Fruit fly (Drosophila melanogaster): ENCODE results near the gene CG34376.

CG34376 gene

dm6 chr3R:22447195-22447873 lies 565 bp upstream of the CG34376 start, which contains the start of gene CG34288 (continued):
- no peak for TF ChIP-seq da (GFP tag; optimal IDR thresholded peaks at IDR 0.05)
- TF ChIP-seq mam (GFP tag; optimal IDR thresholded peaks at IDR 0.05) = peak; percentile 34
- peak; percentile 92 for TF ChIP-seq mirr (GFP tag; optimal IDR thresholded peaks at IDR 0.05)
- no peak for TF ChIP-seq ato (GFP tag; IDR thresholded peaks at IDR 0.05; ENCODE audit: partially characterized antibody)
- no peak for TF ChIP-seq slou (GFP tag; optimal IDR thresholded peaks at IDR 0.05)
- TF ChIP-seq cg (GFP tag; optimal IDR thresholded peaks at IDR 0.05) = no peak
- TF ChIP-seq Usf (GFP tag; optimal IDR thresholded peaks at IDR 0.05) = no peak
- no peak for TF ChIP-seq CG6654 (GFP tag; optimal IDR thresholded peaks at IDR 0.05)
- no peak; the same call in 2 of the 3 replicates for TF ChIP-seq CG17361 (GFP tag; IDR thresholded peaks at IDR 0.05)
- TF ChIP-seq MBD-R2 (GFP tag; IDR thresholded peaks at IDR 0.05) = peak; percentile 13; the same call in 1 of the 2 replicates
- no peak for TF ChIP-seq grau (tag; optimal IDR thresholded peaks at IDR 0.05)
- TF ChIP-seq pho (GFP tag; optimal IDR thresholded peaks at IDR 0.05) = peak; percentile 4
- no peak for TF ChIP-seq hkb (optimal IDR thresholded peaks at IDR 0.05)
- TF ChIP-seq hkb (GFP tag; IDR thresholded peaks at IDR 0.05) = no peak
- TF ChIP-seq CG7928 (GFP tag; optimal IDR thresholded peaks at IDR 0.05) = no peak
- TF ChIP-seq CG9932 (GFP tag; IDR thresholded peaks at IDR 0.05) = peak; percentile 48
- TF ChIP-seq ac (GFP tag; optimal IDR thresholded peaks at IDR 0.05) = no peak
- TF ChIP-seq CG13287 (GFP tag; IDR thresholded peaks at IDR 0.05; ENCODE audit: partially characterized antibody) = peak; percentile 22
- TF ChIP-seq cas (GFP tag; IDR thresholded peaks at IDR 0.05) = peak; percentile 29; the same call in 1 of the 2 replicates
- no peak for TF ChIP-seq Dip2 (GFP tag; IDR thresholded peaks at IDR 0.05)
- TF ChIP-seq Xbp1 (GFP tag; optimal IDR thresholded peaks at IDR 0.05) = no peak
- TF ChIP-seq NK7.1 (GFP tag; optimal IDR thresholded peaks at IDR 0.05) = no peak
- TF ChIP-seq Meics (GFP tag; optimal IDR thresholded peaks at IDR 0.05) = no peak
- no peak for TF ChIP-seq CG10979 (tag; optimal IDR thresholded peaks at IDR 0.05)
- TF ChIP-seq vvl (GFP tag; IDR thresholded peaks at IDR 0.05) = no peak; the same call in 1 of the 2 replicates
- no peak for TF ChIP-seq yki (optimal IDR thresholded peaks at IDR 0.05)
- peak; percentile 16 for TF ChIP-seq CG7987 (GFP tag; optimal IDR thresholded peaks at IDR 0.05)
- TF ChIP-seq BEAF-32 (GFP tag; optimal IDR thresholded peaks at IDR 0.05) = no peak
- no peak for TF ChIP-seq CG33213 (GFP tag; optimal IDR thresholded peaks at IDR 0.05)
- no peak for TF ChIP-seq ssp (GFP tag; IDR thresholded peaks at IDR 0.05)
- 0 out of 2 replicates have a peak, but pooled peaks have one; percentile 7 for TF ChIP-seq ap (GFP tag; IDR thresholded peaks at IDR 0.05)
- peak; percentile 44; the same call in 1 of the 2 replicates for TF ChIP-seq al (GFP tag; IDR thresholded peaks at IDR 0.05)
- TF ChIP-seq Aef1 (GFP tag; IDR thresholded peaks at IDR 0.05) = peak; percentile 48
- TF ChIP-seq gt (GFP tag; IDR thresholded peaks at IDR 0.05) = no peak
- TF ChIP-seq btn (GFP tag; optimal IDR thresholded peaks at IDR 0.05) = no peak
- no peak for TF ChIP-seq zf30C (GFP tag; optimal IDR thresholded peaks at IDR 0.05)
- no peak for TF ChIP-seq lola (GFP tag; optimal IDR thresholded peaks at IDR 0.05)
- TF ChIP-seq CG11696 (GFP tag; IDR thresholded peaks at IDR 0.05) = no peak
- no peak for TF ChIP-seq CG8388 (GFP tag; optimal IDR thresholded peaks at IDR 0.05)
- no peak for TF ChIP-seq wor (GFP tag; IDR thresholded peaks at IDR 0.05)
- TF ChIP-seq HLH3B (GFP tag; IDR thresholded peaks at IDR 0.05) = 0 out of 2 replicates have a peak, but pooled peaks have one; percentile 9
- TF ChIP-seq odd (GFP tag; optimal IDR thresholded peaks at IDR 0.05) = no peak
- no peak for TF ChIP-seq HLH54F (GFP tag; optimal IDR thresholded peaks at IDR 0.05)
- no peak for TF ChIP-seq gem (tag; optimal IDR thresholded peaks at IDR 0.05)
- 0 out of 2 replicates have a peak, but pooled peaks have one; percentile 4 for TF ChIP-seq Ada2b (GFP tag; IDR thresholded peaks at IDR 0.05)
- TF ChIP-seq chm (GFP tag; IDR thresholded peaks at IDR 0.05) = peak; percentile 13; the same call in 1 of the 2 replicates
- TF ChIP-seq her (GFP tag; optimal IDR thresholded peaks at IDR 0.05) = peak; percentile 40
- no peak for TF ChIP-seq dan (GFP tag; IDR thresholded peaks at IDR 0.05)
- no peak for TF ChIP-seq D19B (GFP tag; optimal IDR thresholded peaks at IDR 0.05)
- no peak for TF ChIP-seq CG9876 (GFP tag; optimal IDR thresholded peaks at IDR 0.05)
- TF ChIP-seq Dip3 (GFP tag; optimal IDR thresholded peaks at IDR 0.05) = no peak
